Fruit fly (Drosophila melanogaster): ENCODE data around the gene alpha-Cat.

The alpha-Cat gene

DNA sequence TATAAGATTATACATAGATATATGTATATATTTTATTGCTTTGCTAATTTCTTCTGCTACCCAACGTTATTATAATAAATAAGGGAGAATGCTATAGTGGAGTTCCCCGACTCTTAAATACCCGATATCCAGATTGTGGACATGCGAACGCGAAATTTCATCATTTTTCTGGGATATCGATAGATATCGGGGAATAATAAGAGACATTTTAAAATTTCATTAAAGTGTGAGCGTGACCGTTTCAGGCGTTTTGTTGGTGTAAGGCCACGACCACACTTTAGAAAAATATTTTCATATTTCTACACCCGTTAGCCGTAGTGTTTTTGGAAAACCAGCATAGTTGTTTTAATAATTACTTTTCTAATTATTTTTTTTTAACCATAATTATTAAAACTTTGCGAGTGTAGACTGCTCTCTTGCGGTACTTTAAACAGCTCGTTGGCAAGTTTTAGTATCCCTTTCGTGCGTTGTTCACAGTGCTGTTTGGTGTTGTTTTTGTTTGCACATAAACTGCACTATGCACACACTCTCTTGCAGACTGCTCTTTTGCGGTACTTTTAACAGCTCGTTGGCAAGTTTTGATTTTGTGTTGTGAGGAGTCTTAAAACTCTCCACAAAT, 58.8 kb downstream of the alpha-Cat start:
- TF ChIP-seq CG10348 (GFP tag; IDR thresholded peaks at IDR 0.05) (no peak), EcR (GFP tag; optimal IDR thresholded peaks at IDR 0.05) (no peak), CG14655 (GFP tag; optimal IDR thresholded peaks at IDR 0.05) (no peak), CG17806 (tag; optimal IDR thresholded peaks at IDR 0.05) (no peak), fd96Ca (GFP tag; IDR thresholded peaks at IDR 0.05) (no peak), CG13204 (GFP tag; optimal IDR thresholded peaks at IDR 0.05) (no peak), Pif1A (GFP tag; optimal IDR thresholded peaks at IDR 0.05) (no peak), D1 (tag; optimal IDR thresholded peaks at IDR 0.05) (no peak), CG8159 (tag; optimal IDR thresholded peaks at IDR 0.05) (no peak), CG9948 (tag; optimal IDR thresholded peaks at IDR 0.05) (no peak), Ets98B (GFP tag; IDR thresholded peaks at IDR 0.05) (no peak), CG4496 (GFP tag; IDR thresholded peaks at IDR 0.05) (no peak), rn (GFP tag; IDR thresholded peaks at IDR 0.05) (no peak), Snoo (tag; optimal IDR thresholded peaks at IDR 0.05) (no peak), CG34367 (tag; optimal IDR thresholded peaks at IDR 0.05) (no peak), Pif1B (GFP tag; optimal IDR thresholded peaks at IDR 0.05) (no peak), gl (tag; optimal IDR thresholded peaks at IDR 0.05) (no peak)

DNA sequence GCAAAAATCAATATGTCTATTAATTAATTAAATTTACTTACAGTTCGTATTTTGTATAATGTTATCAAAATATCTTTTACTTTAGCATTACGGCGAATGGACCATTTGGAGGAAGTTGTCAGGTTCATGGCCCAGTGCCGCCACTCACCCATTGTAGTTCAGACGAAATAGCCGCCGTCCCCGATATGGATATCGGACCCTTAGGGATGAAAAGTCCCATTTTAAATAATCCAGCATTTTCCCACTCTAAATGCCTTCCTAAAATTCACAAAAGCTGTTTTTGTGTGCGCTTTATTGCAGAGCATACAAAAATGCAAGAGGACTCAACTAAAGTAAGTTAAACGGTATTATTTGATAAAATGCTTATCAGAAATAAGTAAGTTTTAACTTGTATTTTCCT, 59.8 kb downstream of the alpha-Cat start:
- TF ChIP-seq CG4496 (GFP tag; IDR thresholded peaks at IDR 0.05) = no peak
- TF ChIP-seq Pif1A (GFP tag; optimal IDR thresholded peaks at IDR 0.05) = no peak
- no peak for TF ChIP-seq CG8301 (tag; optimal IDR thresholded peaks at IDR 0.05)
- no peak for TF ChIP-seq rn (GFP tag; IDR thresholded peaks at IDR 0.05)
- no peak for TF ChIP-seq CG8159 (tag; optimal IDR thresholded peaks at IDR 0.05)
- no peak for TF ChIP-seq Pif1B (GFP tag; optimal IDR thresholded peaks at IDR 0.05)
- no peak for TF ChIP-seq CG15710 (tag; optimal IDR thresholded peaks at IDR 0.05)
- no peak for TF ChIP-seq CG14655 (GFP tag; optimal IDR thresholded peaks at IDR 0.05)
- TF ChIP-seq EcR (GFP tag; optimal IDR thresholded peaks at IDR 0.05) = no peak
- TF ChIP-seq Ets98B (GFP tag; IDR thresholded peaks at IDR 0.05) = no peak
- TF ChIP-seq CG34367 (tag; optimal IDR thresholded peaks at IDR 0.05) = no peak
- no peak for TF ChIP-seq CG12605 (GFP tag; IDR thresholded peaks at IDR 0.05)
- TF ChIP-seq D1 (tag; optimal IDR thresholded peaks at IDR 0.05) = no peak
- TF ChIP-seq CG10348 (GFP tag; IDR thresholded peaks at IDR 0.05) = no peak
- no peak for TF ChIP-seq CG17806 (tag; optimal IDR thresholded peaks at IDR 0.05)
- no peak for TF ChIP-seq fd96Ca (GFP tag; IDR thresholded peaks at IDR 0.05)
- no peak for TF ChIP-seq CG9948 (tag; optimal IDR thresholded peaks at IDR 0.05)
- TF ChIP-seq CG13204 (GFP tag; optimal IDR thresholded peaks at IDR 0.05) = no peak
- TF ChIP-seq CG32121 (GFP tag; IDR thresholded peaks at IDR 0.05) = no peak

Data from whole organism, pupa.